Fruit fly (Drosophila melanogaster) Kc167 (cell line): ENCODE data around the gene CG15199.

Experiments
- h ChIP-seq: fragments of >200 bp; optimal IDR thresholded peaks from 3 replicates; lab custom pipeline; 2018; ENCODE audit warnings: missing external identifiers
- psq ChIP-seq: fragments of >200 bp; optimal IDR thresholded peaks from 2 replicates; lab custom pipeline; 2017; ENCODE audit warnings: missing external identifiers
- ttk ChIP-seq: sonication (Bioruptor generic); optimal IDR thresholded peaks from 2 replicates; lab custom pipeline; 2017; ENCODE audit warnings: missing external identifiers

dm6 chrX:11155808-11156589 is 14.4 kb upstream of the CG15199 start:
- TF ChIP-seq ttk (lab: Kevin White, UChicago): no peak
- no peak for TF ChIP-seq psq (lab: Kevin White, UChicago)
- no peak for TF ChIP-seq h
